Fruit fly (Drosophila melanogaster) whole organism, embryonic: Measurements from ENCODE around the gene GstD11.

Source experiments
- ATbp ChIP-seq: fragments of 200-800 bp; sonication (Bioruptor generic); optimal IDR thresholded peaks from 2 replicates; lab custom pipeline; 2017; ENCODE audit warnings: missing biosample characterization, mild to moderate bottlenecking, missing genetic modification characterization, missing genetic modification reagents
- Abd-B ChIP-seq: fragments of 200-800 bp; sonication (Bioruptor generic); optimal IDR thresholded peaks from 2 replicates; lab custom pipeline; 2018; ENCODE audit warnings: missing biosample characterization, mild to moderate bottlenecking, missing genetic modification characterization, moderate library complexity
- Atf6 ChIP-seq: fragments of 200-800 bp; sonication (Bioruptor generic); IDR thresholded peaks from 2 replicates; pipeline ENCODE4 v1.3.6; 2022; ENCODE audit warnings: missing biosample characterization, missing genetic modification characterization
- CG10543 ChIP-seq: fragments of 200-800 bp; sonication (Bioruptor generic); optimal IDR thresholded peaks from 3 replicates; lab custom pipeline; 2017; ENCODE audit warnings: missing biosample characterization, mild to moderate bottlenecking, missing genetic modification characterization, moderate library complexity
- CG12104 ChIP-seq: fragments of 200-800 bp; sonication (Bioruptor generic); optimal IDR thresholded peaks from 3 replicates; lab custom pipeline; 2016; ENCODE audit warnings: missing biosample characterization, missing genetic modification characterization
- CG13123 ChIP-seq: fragments of 200-800 bp; sonication (Bioruptor generic); optimal IDR thresholded peaks from 2 replicates; lab custom pipeline; 2016; ENCODE audit warnings: missing biosample characterization, missing genetic modification characterization
- CG18619 ChIP-seq: fragments of 200-800 bp; sonication (Bioruptor generic); optimal IDR thresholded peaks from 3 replicates; lab custom pipeline; 2017; ENCODE audit warnings: missing biosample characterization, mild to moderate bottlenecking, missing genetic modification characterization
- CG3065 ChIP-seq: fragments of 200-800 bp; sonication (Bioruptor generic); optimal IDR thresholded peaks from 2 replicates; lab custom pipeline; 2016; ENCODE audit warnings: missing biosample characterization, missing genetic modification characterization
- CG32767 ChIP-seq: fragments of 200-800 bp; sonication (Bioruptor generic); IDR thresholded peaks from 2 replicates; pipeline ENCODE4 v1.3.6; 2022; ENCODE audit warnings: missing biosample characterization, missing genetic modification characterization
- CG8359 ChIP-seq: fragments of 200-800 bp; sonication (Bioruptor generic); optimal IDR thresholded peaks from 2 replicates; lab custom pipeline; 2017; ENCODE audit warnings: missing biosample characterization, mild to moderate bottlenecking, missing genetic modification characterization, borderline replicate concordance
- CG9437 ChIP-seq: fragments of 200-800 bp; sonication (Bioruptor generic); optimal IDR thresholded peaks from 2 replicates; lab custom pipeline; 2018; ENCODE audit warnings: missing biosample characterization, mild to moderate bottlenecking, missing genetic modification characterization
- CG9727 ChIP-seq: fragments of 200-800 bp; sonication (Bioruptor generic); optimal IDR thresholded peaks from 3 replicates; lab custom pipeline; 2017; ENCODE audit warnings: missing biosample characterization, mild to moderate bottlenecking, missing genetic modification characterization
- CG9932 ChIP-seq: fragments of 200-800 bp; sonication (Bioruptor generic); IDR thresholded peaks from 2 replicates; pipeline ENCODE4 v1.3.6; 2022; ENCODE audit warnings: missing biosample characterization, missing genetic modification characterization
- CoRest ChIP-seq: fragments of 200-800 bp; sonication (Bioruptor generic); optimal IDR thresholded peaks from 3 replicates; lab custom pipeline; 2018; ENCODE audit warnings: missing biosample characterization, mild to moderate bottlenecking, missing genetic modification characterization, moderate library complexity
- Dbx ChIP-seq: fragments of 200-800 bp; sonication (Bioruptor generic); IDR thresholded peaks from 3 replicates; pipeline ENCODE4 v1.3.6; 2022; ENCODE audit warnings: missing biosample characterization, missing genetic modification characterization
- Dip3 ChIP-seq: fragments of 200-800 bp; sonication (Bioruptor generic); optimal IDR thresholded peaks from 3 replicates; lab custom pipeline; 2016; ENCODE audit warnings: missing biosample characterization, missing genetic modification characterization
- Doc3 ChIP-seq: fragments of 200-800 bp; sonication (Bioruptor generic); IDR thresholded peaks from 3 replicates; pipeline ENCODE4 v1.3.6; 2022; ENCODE audit warnings: missing biosample characterization, missing genetic modification characterization; ENCODE audit not compliant: partially characterized antibody
- E2f1 ChIP-seq: fragments of 200-800 bp; sonication (Bioruptor generic); IDR thresholded peaks from 2 replicates; pipeline ENCODE4 v1.3.6; 2022; ENCODE audit warnings: missing biosample characterization, missing genetic modification characterization
- Fer2 ChIP-seq: fragments of 200-800 bp; sonication (Bioruptor generic); optimal IDR thresholded peaks from 2 replicates; lab custom pipeline; 2018; ENCODE audit warnings: missing biosample characterization, mild to moderate bottlenecking, missing genetic modification characterization, moderate library complexity
- Hand ChIP-seq: fragments of 200-800 bp; sonication (Bioruptor generic); optimal IDR thresholded peaks from 2 replicates; lab custom pipeline; 2017; ENCODE audit warnings: mild to moderate bottlenecking, missing biosample characterization, missing genetic modification reagents, missing genetic modification characterization
- MESR4 ChIP-seq: fragments of 200-800 bp; sonication (Bioruptor generic); optimal IDR thresholded peaks from 2 replicates; lab custom pipeline; 2018; ENCODE audit warnings: missing biosample characterization, mild to moderate bottlenecking, missing genetic modification characterization, moderate library complexity
- Meics ChIP-seq: fragments of 200-800 bp; sonication (Bioruptor generic); optimal IDR thresholded peaks from 2 replicates; lab custom pipeline; 2017; ENCODE audit warnings: missing biosample characterization, mild to moderate bottlenecking, missing genetic modification characterization
- NFAT ChIP-seq: fragments of 200-800 bp; sonication (Bioruptor generic); IDR thresholded peaks from 2 replicates; pipeline ENCODE4 v1.3.6; 2022; ENCODE audit warnings: missing biosample characterization, missing genetic modification characterization
- NK7.1 ChIP-seq: fragments of 200-800 bp; sonication (Bioruptor generic); optimal IDR thresholded peaks from 3 replicates; lab custom pipeline; 2016; ENCODE audit warnings: missing biosample characterization, missing genetic modification characterization
- Optix ChIP-seq: fragments of 200-800 bp; sonication (Bioruptor generic); IDR thresholded peaks from 3 replicates; pipeline ENCODE4 v1.3.6; 2022; ENCODE audit warnings: missing biosample characterization, missing genetic modification characterization
- Sry-δ ChIP-seq: fragments of 200-800 bp; sonication (Bioruptor generic); optimal IDR thresholded peaks from 2 replicates; lab custom pipeline; 2016; ENCODE audit warnings: missing biosample characterization, missing genetic modification characterization
- Vsx1 ChIP-seq: fragments of 200-800 bp; sonication (Bioruptor generic); optimal IDR thresholded peaks from 2 replicates; lab custom pipeline; 2017; ENCODE audit warnings: missing biosample characterization, mild to moderate bottlenecking, missing genetic modification characterization, missing genetic modification reagents
- ac ChIP-seq: fragments of 200-800 bp; sonication (Bioruptor generic); optimal IDR thresholded peaks from 3 replicates; lab custom pipeline; 2017; ENCODE audit warnings: missing biosample characterization, mild to moderate bottlenecking, missing genetic modification characterization
- ara ChIP-seq: fragments of 200-800 bp; sonication (Bioruptor generic); IDR thresholded peaks from 2 replicates; pipeline ENCODE4 v1.3.6; 2022; ENCODE audit warnings: missing biosample characterization, missing genetic modification characterization
- caup ChIP-seq: fragments of 200-800 bp; sonication (Bioruptor generic); optimal IDR thresholded peaks from 3 replicates; lab custom pipeline; 2017; ENCODE audit warnings: missing biosample characterization, mild to moderate bottlenecking, missing genetic modification characterization, moderate library complexity; ENCODE audit not compliant: severe bottlenecking
- dan ChIP-seq: fragments of 200-800 bp; sonication (Bioruptor generic); IDR thresholded peaks from 2 replicates; pipeline ENCODE4 v1.3.6; 2022; ENCODE audit warnings: missing biosample characterization, missing genetic modification characterization
- dimm ChIP-seq: fragments of 200-800 bp; sonication (Bioruptor generic); IDR thresholded peaks from 2 replicates; pipeline ENCODE4 v1.3.6; 2022; ENCODE audit warnings: missing biosample characterization, missing genetic modification characterization
- dm ChIP-seq: fragments of 200-800 bp; sonication (Bioruptor generic); optimal IDR thresholded peaks from 3 replicates; lab custom pipeline; 2016; ENCODE audit warnings: missing biosample characterization, missing genetic modification characterization
- gem ChIP-seq: fragments of 200-800 bp; sonication (Bioruptor generic); optimal IDR thresholded peaks from 2 replicates; lab custom pipeline; 2019; ENCODE audit warnings: missing biosample characterization, mild to moderate bottlenecking, missing genetic modification characterization, moderate library complexity
- grn ChIP-seq: fragments of 200-800 bp; sonication (Bioruptor generic); optimal IDR thresholded peaks from 3 replicates; lab custom pipeline; 2017; ENCODE audit warnings: missing biosample characterization, missing genetic modification characterization
- ken ChIP-seq: fragments of 200-800 bp; sonication (Bioruptor generic); IDR thresholded peaks from 3 replicates; pipeline ENCODE4 v1.3.6; 2022; ENCODE audit warnings: missing biosample characterization, missing genetic modification characterization
- kni ChIP-seq: fragments of 200-800 bp; sonication (Bioruptor generic); optimal IDR thresholded peaks from 3 replicates; lab custom pipeline; 2017; ENCODE audit warnings: mild to moderate bottlenecking, missing biosample characterization, missing genetic modification reagents, missing genetic modification characterization
- lab ChIP-seq: fragments of 200-800 bp; sonication (Bioruptor generic); optimal IDR thresholded peaks from 3 replicates; lab custom pipeline; 2017; ENCODE audit warnings: missing biosample characterization, missing genetic modification characterization, mild to moderate bottlenecking, moderate library complexity, missing genetic modification reagents
- lola ChIP-seq, 3 experiments: fragments of >200 bp in 2 of 3; fragments of 200-800 bp in 1 of 3; sonication (Bioruptor generic) in 1 of 3; optimal IDR thresholded peaks; 2 replicates each; lab custom pipeline; 2017 to 2019; ENCODE audit warnings: missing biosample characterization in 3 of 3, missing genetic modification characterization in 3 of 3, mild to moderate bottlenecking in 1 of 3, moderate library complexity in 1 of 3
- mld ChIP-seq: fragments of 200-800 bp; sonication (Bioruptor generic); IDR thresholded peaks from 3 replicates; pipeline ENCODE4 v1.3.6; 2022; ENCODE audit warnings: missing biosample characterization, missing genetic modification characterization; ENCODE audit not compliant: partially characterized antibody
- schlank ChIP-seq: fragments of 200-800 bp; sonication (Bioruptor generic); optimal IDR thresholded peaks from 2 replicates; lab custom pipeline; 2018; ENCODE audit warnings: missing biosample characterization, mild to moderate bottlenecking, missing genetic modification characterization
- scrt ChIP-seq: fragments of 200-800 bp; sonication (Bioruptor generic); optimal IDR thresholded peaks from 2 replicates; lab custom pipeline; 2018; ENCODE audit warnings: missing biosample characterization, mild to moderate bottlenecking, missing genetic modification characterization, moderate library complexity
- sd ChIP-seq: fragments of 200-800 bp; sonication (Bioruptor generic); optimal IDR thresholded peaks from 3 replicates; lab custom pipeline; 2018; ENCODE audit warnings: missing biosample characterization, mild to moderate bottlenecking, missing genetic modification characterization, moderate library complexity
- slbo ChIP-seq: fragments of 200-800 bp; sonication (Bioruptor generic); IDR thresholded peaks from 2 replicates; pipeline ENCODE4 v1.3.6; 2022; ENCODE audit warnings: missing biosample characterization, missing genetic modification characterization
- tio ChIP-seq: fragments of 200-800 bp; sonication (Bioruptor generic); optimal IDR thresholded peaks from 2 replicates; lab custom pipeline; 2017; ENCODE audit warnings: missing biosample characterization, missing genetic modification characterization, inconsistent platforms
- trh ChIP-seq: fragments of 200-800 bp; sonication (Bioruptor generic); optimal IDR thresholded peaks from 2 replicates; lab custom pipeline; 2016; ENCODE audit warnings: missing biosample characterization, missing genetic modification characterization
- tx ChIP-seq: fragments of 200-800 bp; sonication (Bioruptor generic); optimal IDR thresholded peaks from 2 replicates; lab custom pipeline; 2016; ENCODE audit warnings: missing biosample characterization, missing genetic modification characterization

Gene GstD11

DNA sequence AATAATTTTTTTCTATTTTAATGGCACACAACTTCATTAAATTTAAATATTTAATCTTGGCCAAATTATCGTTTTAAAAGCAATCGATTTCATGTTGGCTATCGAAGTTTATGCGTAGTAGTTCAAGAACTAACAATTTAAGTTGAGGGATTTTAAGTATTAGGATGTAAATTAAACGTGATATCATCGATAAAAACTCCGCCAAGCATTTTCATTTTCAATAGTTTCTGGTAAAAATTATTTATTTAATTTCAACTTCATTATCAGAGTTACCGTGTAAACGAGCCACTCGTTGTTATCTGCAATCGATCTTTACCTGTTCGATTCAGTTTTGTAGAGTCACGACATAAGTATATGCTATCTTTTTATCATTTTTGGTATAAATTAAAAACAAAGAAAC, 19.8 kb downstream of the GstD11 start (continued):
- peak; percentile 97 for TF ChIP-seq caup (GFP tag; lab: Kevin White, UChicago)
- peak; percentile 98 for TF ChIP-seq CG12104 (GFP tag; lab: Kevin White, UChicago)
- TF ChIP-seq Abd-B (GFP tag; lab: Kevin White, UChicago) = peak; percentile 94
- TF ChIP-seq schlank (tag; lab: Kevin White, UChicago) = peak; percentile 94
- TF ChIP-seq CG18619 = peak; percentile 94
- TF ChIP-seq mld (GFP tag; lab: Robert Waterston, UW) = no peak
- peak; percentile 73 for TF ChIP-seq MESR4 (GFP tag; lab: Kevin White, UChicago)
- TF ChIP-seq slbo (GFP tag; lab: Robert Waterston, UW) = peak; percentile 92
- TF ChIP-seq CG9932 = no peak; the same call in 1 of the 2 replicates
- peak; percentile 86 for TF ChIP-seq dimm (GFP tag; lab: Robert Waterston, UW)
- TF ChIP-seq dm (GFP tag; lab: Kevin White, UChicago) = peak; percentile 85
- TF ChIP-seq Doc3 (GFP tag; lab: Robert Waterston, UW) = 0 out of 3 replicates have a peak, but pooled peaks have one; percentile 44
- peak; percentile 98 for TF ChIP-seq grn (GFP tag; lab: Kevin White, UChicago)
- TF ChIP-seq ken (GFP tag; lab: Robert Waterston, UW) = peak; percentile 96
- TF ChIP-seq Dip3 (GFP tag; lab: Kevin White, UChicago) = peak; percentile 91
- TF ChIP-seq NFAT (GFP tag; lab: Robert Waterston, UW) = peak; percentile 92
- TF ChIP-seq sd (tag; lab: Kevin White, UChicago) = peak; percentile 88
- peak; percentile 99 for TF ChIP-seq scrt (GFP tag; lab: Kevin White, UChicago)
- TF ChIP-seq trh (GFP tag; lab: Kevin White, UChicago) = peak; percentile 91
- TF ChIP-seq CG8359 (GFP tag; lab: Kevin White, UChicago) = peak; percentile 92
- TF ChIP-seq gem (tag; lab: Kevin White, UChicago) = peak; percentile 99
- TF ChIP-seq ac (GFP tag; lab: Kevin White, UChicago) = peak; percentile 95
- peak; percentile 96 for TF ChIP-seq Atf6 (GFP tag; lab: Robert Waterston, UW)
- peak; percentile 95 for TF ChIP-seq NK7.1 (GFP tag; lab: Kevin White, UChicago)
- peak; percentile 92 for TF ChIP-seq Hand (GFP tag; lab: Kevin White, UChicago)
- peak; percentile 99 for TF ChIP-seq Meics (GFP tag; lab: Kevin White, UChicago)
- TF ChIP-seq Optix (GFP tag; lab: Robert Waterston, UW) = peak; percentile 86
- TF ChIP-seq CG9437 (GFP tag; lab: Kevin White, UChicago) = peak; percentile 92
- TF ChIP-seq dan (GFP tag; lab: Robert Waterston, UW) = peak; percentile 47; the same call in 1 of the 2 replicates
- TF ChIP-seq Dbx (GFP tag; lab: Robert Waterston, UW) = peak; percentile 99
- TF ChIP-seq CG9727 (GFP tag; lab: Kevin White, UChicago) = peak; percentile 98
- TF ChIP-seq kni = peak; percentile 99
- TF ChIP-seq E2f1 (GFP tag; lab: Robert Waterston, UW) = peak; percentile 95
- peak; percentile 84 for TF ChIP-seq CG13123 (GFP tag; lab: Kevin White, UChicago)
- TF ChIP-seq Fer2 (tag; lab: Kevin White, UChicago) = peak; percentile 97
- peak; percentile 98 for TF ChIP-seq lab (GFP tag; lab: Kevin White, UChicago)
- no peak for TF ChIP-seq tio (GFP tag; lab: Kevin White, UChicago)
- TF ChIP-seq tx (GFP tag; lab: Kevin White, UChicago) = peak; percentile 84
- peak in 1 of 3 experiments; percentile 99 for TF ChIP-seq lola (GFP tag; optimal IDR thresholded peaks at IDR 0.05; lab: Kevin White, UChicago)
- TF ChIP-seq Sry-δ (GFP tag; lab: Kevin White, UChicago) = peak; percentile 66
- peak; percentile 99 for TF ChIP-seq ara
- TF ChIP-seq ATbp (GFP tag; lab: Kevin White, UChicago) = peak; percentile 99
- peak; percentile 93 for TF ChIP-seq CG32767 (GFP tag; lab: Robert Waterston, UW)
- peak; percentile 89 for TF ChIP-seq CG3065
- peak; percentile 99 for TF ChIP-seq CoRest (tag; lab: Kevin White, UChicago)
- TF ChIP-seq CG10543 = peak; percentile 100
- TF ChIP-seq Vsx1 (GFP tag; lab: Kevin White, UChicago) = peak; percentile 92
